Worm (Caenorhabditis elegans): Measurements from ENCODE around the gene dgn-2.

DNA sequence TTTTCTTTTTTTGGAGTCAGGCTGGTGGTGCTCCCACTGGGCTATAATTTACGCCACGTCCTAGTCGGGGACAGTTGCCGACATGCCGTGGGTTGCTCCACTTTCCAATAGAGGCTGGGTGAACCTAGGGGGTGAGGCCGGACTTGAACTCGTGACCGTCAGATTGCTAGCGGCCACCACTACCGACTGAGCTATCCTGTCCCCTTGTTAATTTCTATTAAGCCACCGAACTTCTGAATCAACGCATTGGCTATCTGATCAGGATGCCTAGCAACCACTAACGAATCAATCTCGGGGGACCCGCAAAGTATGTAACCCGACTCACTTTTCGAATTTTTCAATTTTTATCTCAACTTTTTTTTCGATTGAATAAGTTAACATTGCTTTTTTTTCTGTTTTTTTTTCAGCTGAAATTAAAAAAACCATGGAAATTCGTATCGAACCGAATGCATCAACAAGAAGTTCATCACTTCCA, 19.6 kb upstream of the dgn-2 start, which contains the start of gene F56C3.1:
- TF ChIP-seq aptf-2 (GFP tag; conservative IDR thresholded peaks at IDR 0.05) (no peak), ama-1 (optimal IDR thresholded peaks at IDR 0.05) (no peak), ama-1 (GFP tag; optimal IDR thresholded peaks at IDR 0.05) (no peak), unc-62 (GFP tag; optimal IDR thresholded peaks at IDR 0.05) (no peak), ceh-27 (GFP tag; optimal IDR thresholded peaks at IDR 0.05) (no peak)
